Worm (Caenorhabditis elegans) whole organism, L4/young adult: ENCODE data around the gene pigg-1.

Source experiments
- W03F9.2 ChIP-seq: fragments of 150-350 bp; optimal IDR thresholded peaks from 2 replicates; lab custom pipeline; 2014; ENCODE audit warnings: missing biosample characterization, missing genetic modification characterization
- dao-5 ChIP-seq: sonication (generic microtip); optimal IDR thresholded peaks from 2 replicates; lab custom pipeline; 2016; ENCODE audit warnings: missing genotype, missing genetic modification characterization, moderate library complexity, missing compliant biosample characterization

ce11 chrII:8639553-8639952, 39.5 kb upstream of the pigg-1 start:
- TF ChIP-seq W03F9.2 (tag; lab: Kevin White, UChicago) (no peak), dao-5 (no peak)
